Fruit fly (Drosophila melanogaster) whole organism, pupa: ENCODE data around the gene CG34448.

Source experiments
- CG10348 ChIP-seq: fragments of 200-800 bp; sonication (Bioruptor generic); IDR thresholded peaks from 2 replicates; pipeline ENCODE4 v1.3.6; 2022; ENCODE audit warnings: missing biosample characterization, missing genetic modification characterization
- CG12605 ChIP-seq: fragments of 200-800 bp; sonication (Bioruptor generic); IDR thresholded peaks from 2 replicates; pipeline ENCODE4 v1.3.6; 2022; ENCODE audit warnings: missing biosample characterization, missing genetic modification characterization
- CG13204 ChIP-seq: fragments of 200-800 bp; sonication (Bioruptor generic); optimal IDR thresholded peaks from 2 replicates; lab custom pipeline; 2018; ENCODE audit warnings: missing biosample characterization, mild to moderate bottlenecking, missing genetic modification characterization, moderate library complexity
- CG14655 ChIP-seq: fragments of 200-800 bp; sonication (Bioruptor generic); optimal IDR thresholded peaks from 3 replicates; lab custom pipeline; 2017; ENCODE audit warnings: mild to moderate bottlenecking, missing biosample characterization, missing genetic modification reagents, missing genetic modification characterization
- CG15710 ChIP-seq: fragments of 200-800 bp; sonication (Bioruptor generic); optimal IDR thresholded peaks from 2 replicates; lab custom pipeline; 2018; ENCODE audit warnings: missing biosample characterization, mild to moderate bottlenecking, missing genetic modification characterization, moderate library complexity
- CG17806 ChIP-seq: fragments of 200-800 bp; sonication (Bioruptor generic); optimal IDR thresholded peaks from 2 replicates; lab custom pipeline; 2018; ENCODE audit warnings: missing biosample characterization, mild to moderate bottlenecking, missing genetic modification characterization, moderate library complexity
- CG32121 ChIP-seq: fragments of 200-800 bp; sonication (Bioruptor generic); IDR thresholded peaks from 2 replicates; pipeline ENCODE4 v1.3.6; 2022; ENCODE audit warnings: missing biosample characterization, missing genetic modification characterization
- CG34367 ChIP-seq: fragments of 200-800 bp; sonication (Bioruptor generic); optimal IDR thresholded peaks from 2 replicates; lab custom pipeline; 2018; ENCODE audit warnings: missing biosample characterization, mild to moderate bottlenecking, missing genetic modification characterization
- CG4496 ChIP-seq: fragments of 200-800 bp; sonication (Bioruptor generic); IDR thresholded peaks from 3 replicates; pipeline ENCODE4 v1.3.6; 2022; ENCODE audit warnings: missing biosample characterization, missing genetic modification characterization
- CG8159 ChIP-seq: fragments of 200-800 bp; sonication (Bioruptor generic); optimal IDR thresholded peaks from 3 replicates; lab custom pipeline; 2018; ENCODE audit warnings: missing biosample characterization, mild to moderate bottlenecking, missing genetic modification characterization, moderate library complexity
- CG8301 ChIP-seq: fragments of 200-800 bp; sonication (Bioruptor generic); optimal IDR thresholded peaks from 2 replicates; lab custom pipeline; 2018; ENCODE audit warnings: missing biosample characterization, mild to moderate bottlenecking, missing genetic modification characterization
- CG9948 ChIP-seq: fragments of 200-800 bp; sonication (Bioruptor generic); optimal IDR thresholded peaks from 2 replicates; lab custom pipeline; 2018; ENCODE audit warnings: missing biosample characterization, mild to moderate bottlenecking, missing genetic modification characterization, moderate library complexity
- D1 ChIP-seq: fragments of 200-800 bp; sonication (Bioruptor generic); optimal IDR thresholded peaks from 2 replicates; lab custom pipeline; 2018; ENCODE audit warnings: missing biosample characterization, mild to moderate bottlenecking, missing genetic modification characterization, moderate library complexity
- EcR ChIP-seq: fragments of 200-800 bp; sonication (Bioruptor generic); optimal IDR thresholded peaks from 3 replicates; lab custom pipeline; 2019; ENCODE audit warnings: missing biosample characterization, missing genetic modification characterization, mild to moderate bottlenecking, moderate library complexity, missing genetic modification reagents
- Ets98B ChIP-seq: fragments of 200-800 bp; sonication (Bioruptor generic); IDR thresholded peaks from 2 replicates; pipeline ENCODE4 v1.3.6; 2022; ENCODE audit warnings: missing biosample characterization, missing genetic modification characterization
- Pif1A ChIP-seq: fragments of 200-800 bp; sonication (Bioruptor generic); optimal IDR thresholded peaks from 3 replicates; lab custom pipeline; 2016; ENCODE audit warnings: missing biosample characterization, missing genetic modification characterization
- Pif1B ChIP-seq: fragments of 200-800 bp; sonication (Bioruptor generic); optimal IDR thresholded peaks from 3 replicates; lab custom pipeline; 2016; ENCODE audit warnings: missing biosample characterization, missing genetic modification characterization
- Snoo ChIP-seq: fragments of 200-800 bp; sonication (Bioruptor generic); optimal IDR thresholded peaks from 3 replicates; lab custom pipeline; 2017; ENCODE audit warnings: missing biosample characterization, mild to moderate bottlenecking, missing genetic modification characterization, inconsistent platforms
- fd96Ca ChIP-seq: fragments of 200-800 bp; sonication (Bioruptor generic); IDR thresholded peaks from 3 replicates; pipeline ENCODE4 v1.3.6; 2022; ENCODE audit warnings: missing biosample characterization, missing genetic modification characterization
- gl ChIP-seq: fragments of 200-800 bp; sonication (Bioruptor generic); optimal IDR thresholded peaks from 2 replicates; lab custom pipeline; 2018; ENCODE audit warnings: missing biosample characterization, mild to moderate bottlenecking, missing genetic modification characterization
- rn ChIP-seq: fragments of 200-800 bp; sonication (Bioruptor generic); IDR thresholded peaks from 2 replicates; pipeline ENCODE4 v1.3.6; 2022; ENCODE audit warnings: missing biosample characterization, missing genetic modification characterization

The CG34448 gene

dm6 chr2L:2428209-2428488, 10.4 kb upstream of the CG34448 start, which contains the start of gene dpp:
Gene dpp (plus strand): TSS chr2L:2428372.
- TF ChIP-seq CG14655 (GFP tag; lab: Kevin White, UChicago): no peak
- TF ChIP-seq CG12605: no peak
- no peak for TF ChIP-seq CG4496 (GFP tag; lab: Robert Waterston, UW)
- TF ChIP-seq CG8159 (tag; lab: Kevin White, UChicago): no peak
- no peak for TF ChIP-seq D1 (tag; lab: Kevin White, UChicago)
- TF ChIP-seq CG15710: no peak
- TF ChIP-seq Ets98B: 0 out of 2 replicates have a peak, but pooled peaks have one; percentile 22
- no peak for TF ChIP-seq Snoo (tag; lab: Kevin White, UChicago)
- peak; percentile 18; the same call in 1 of the 2 replicates for TF ChIP-seq CG32121
- peak; percentile 41 for TF ChIP-seq CG13204
- no peak for TF ChIP-seq fd96Ca (GFP tag; lab: Robert Waterston, UW)
- TF ChIP-seq, all 21 proteins: peak for 3

- no peak for TF ChIP-seq CG8159 (tag; lab: Kevin White, UChicago)
- no peak for TF ChIP-seq D1 (tag; lab: Kevin White, UChicago)
- no peak for TF ChIP-seq CG9948
- peak; percentile 46 for TF ChIP-seq CG8301 (tag; lab: Kevin White, UChicago)
- peak; percentile 41 for TF ChIP-seq CG14655 (GFP tag; lab: Kevin White, UChicago)
Observed at dm6 chr2L:2427384-2428208, 9.8 kb upstream of the CG34448 start.

- TF ChIP-seq CG10348: peak; percentile 68
- TF ChIP-seq Pif1A (GFP tag; lab: Kevin White, UChicago): peak; percentile 87
- peak; percentile 84 for TF ChIP-seq CG9948
- TF ChIP-seq D1 (tag; lab: Kevin White, UChicago): peak; percentile 50
- TF ChIP-seq CG8159 (tag; lab: Kevin White, UChicago): peak; percentile 79
- peak; percentile 88 for TF ChIP-seq CG17806
- TF ChIP-seq CG12605: peak; percentile 86
- TF ChIP-seq Ets98B: peak; percentile 94
- TF ChIP-seq EcR: no peak
- peak; percentile 75 for TF ChIP-seq rn (GFP tag; lab: Robert Waterston, UW)
- TF ChIP-seq CG15710: peak; percentile 78
- TF ChIP-seq fd96Ca (GFP tag; lab: Robert Waterston, UW): peak; percentile 93
- no peak for TF ChIP-seq Snoo (tag; lab: Kevin White, UChicago)
- peak; percentile 73 for TF ChIP-seq Pif1B (GFP tag; lab: Kevin White, UChicago)
- peak; percentile 17 for TF ChIP-seq CG13204
- peak; percentile 82 for TF ChIP-seq CG34367 (tag; lab: Kevin White, UChicago)
- peak; percentile 93 for TF ChIP-seq CG8301 (tag; lab: Kevin White, UChicago)
- TF ChIP-seq CG4496 (GFP tag; lab: Robert Waterston, UW): peak; percentile 95
- peak; percentile 61 for TF ChIP-seq gl (tag; lab: Kevin White, UChicago)
- TF ChIP-seq CG32121: peak; percentile 91
- peak; percentile 94 for TF ChIP-seq CG14655 (GFP tag; lab: Kevin White, UChicago)
Observed at dm6 chr2L:2426444-2427188, 8.9 kb upstream of the CG34448 start.

dm6 chr2L:2425652-2426192, 8.0 kb upstream of the CG34448 start:
- TF ChIP-seq CG4496 (GFP tag; lab: Robert Waterston, UW): no peak
- peak; percentile 61 for TF ChIP-seq CG13204
- no peak for TF ChIP-seq Pif1B (GFP tag; lab: Kevin White, UChicago)
- TF ChIP-seq CG14655 (GFP tag; lab: Kevin White, UChicago): no peak
- no peak for TF ChIP-seq Ets98B
- no peak for TF ChIP-seq CG32121
- TF ChIP-seq CG15710: no peak
- TF ChIP-seq CG8301 (tag; lab: Kevin White, UChicago): no peak
- peak; percentile 66 for TF ChIP-seq EcR

DNA sequence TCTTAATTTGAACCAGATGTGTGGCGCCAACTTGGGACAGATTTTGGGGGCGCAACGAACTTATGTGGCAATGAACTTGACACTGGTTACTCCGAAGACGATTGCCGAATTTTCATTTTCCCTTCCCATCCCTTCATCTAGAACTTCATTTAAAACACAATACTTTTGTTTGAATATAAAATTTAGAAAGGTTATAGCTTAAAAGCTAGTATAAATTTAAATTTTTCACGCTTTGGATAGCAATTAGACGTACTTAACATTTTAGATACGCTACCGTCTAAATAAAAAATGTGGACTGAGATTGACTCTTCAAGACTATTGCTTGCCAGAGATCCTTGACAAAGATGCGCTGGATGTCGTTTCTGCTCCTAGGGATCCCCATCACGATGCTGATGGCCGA, 6.7 kb upstream of the CG34448 start, which contains the start of gene CG44139:
Gene CG44139 (plus strand): TSS at position 301 of the 400 bp plus-strand sequence.
- TF ChIP-seq CG14655 (GFP tag; lab: Kevin White, UChicago): no peak
- TF ChIP-seq CG8301 (tag; lab: Kevin White, UChicago): no peak
- TF ChIP-seq gl (tag; lab: Kevin White, UChicago): no peak
- no peak for TF ChIP-seq CG4496 (GFP tag; lab: Robert Waterston, UW)
- no peak for TF ChIP-seq CG8159 (tag; lab: Kevin White, UChicago)
- TF ChIP-seq CG15710: no peak
- TF ChIP-seq Ets98B: no peak
- no peak for TF ChIP-seq fd96Ca (GFP tag; lab: Robert Waterston, UW)
- TF ChIP-seq CG34367 (tag; lab: Kevin White, UChicago): no peak
- TF ChIP-seq CG32121: no peak
- TF ChIP-seq CG13204: no peak
- no peak for TF ChIP-seq D1 (tag; lab: Kevin White, UChicago)
- TF ChIP-seq, all 21 proteins: peak for 0

DNA sequence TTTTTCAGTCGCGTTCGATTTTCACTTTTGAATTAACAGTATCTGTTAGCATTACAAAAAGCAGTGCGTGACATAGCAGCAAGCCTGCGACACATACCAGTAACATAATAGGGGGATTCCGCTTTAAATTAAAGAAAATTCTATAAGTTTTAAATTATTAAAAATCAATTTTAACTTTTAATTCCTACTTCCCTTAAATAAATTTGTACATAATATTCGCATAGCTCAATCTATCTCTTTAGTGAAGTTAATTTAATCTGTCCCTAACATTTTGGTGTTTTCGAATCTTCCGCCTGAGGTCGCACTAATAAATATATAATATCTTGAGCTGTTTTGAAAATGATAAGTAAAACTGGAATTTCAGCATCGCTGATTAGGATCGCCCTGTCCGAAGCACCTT, 2.7 kb upstream of the CG34448 start, which contains the start of gene CG9886:
Gene CG9886 (plus strand): TSS at position 341 of the 400 bp plus-strand sequence.
- TF ChIP-seq CG8159 (tag; lab: Kevin White, UChicago) (peak; percentile 57), CG34367 (tag; lab: Kevin White, UChicago) (peak; percentile 32), CG9948 (peak; percentile 50), CG15710 (no peak), fd96Ca (GFP tag; lab: Robert Waterston, UW) (no peak), rn (GFP tag; lab: Robert Waterston, UW) (no peak), CG32121 (peak; percentile 32; the same call in 1 of the 2 replicates), CG10348 (no peak), Ets98B (peak; percentile 56; the same call in 1 of the 2 replicates), CG13204 (no peak), Snoo (tag; lab: Kevin White, UChicago) (no peak), EcR (no peak), D1 (tag; lab: Kevin White, UChicago) (no peak), CG4496 (GFP tag; lab: Robert Waterston, UW) (peak; percentile 62; the same call in 2 of the 3 replicates), CG17806 (no peak), CG12605 (no peak), gl (tag; lab: Kevin White, UChicago) (no peak), CG14655 (GFP tag; lab: Kevin White, UChicago) (peak; percentile 37), CG8301 (tag; lab: Kevin White, UChicago) (peak; percentile 50), Pif1B (GFP tag; lab: Kevin White, UChicago) (peak; percentile 43), Pif1A (GFP tag; lab: Kevin White, UChicago) (no peak)
